Fruit fly (Drosophila melanogaster): ENCODE measurements around the gene Rga.

Rga gene

DNA sequence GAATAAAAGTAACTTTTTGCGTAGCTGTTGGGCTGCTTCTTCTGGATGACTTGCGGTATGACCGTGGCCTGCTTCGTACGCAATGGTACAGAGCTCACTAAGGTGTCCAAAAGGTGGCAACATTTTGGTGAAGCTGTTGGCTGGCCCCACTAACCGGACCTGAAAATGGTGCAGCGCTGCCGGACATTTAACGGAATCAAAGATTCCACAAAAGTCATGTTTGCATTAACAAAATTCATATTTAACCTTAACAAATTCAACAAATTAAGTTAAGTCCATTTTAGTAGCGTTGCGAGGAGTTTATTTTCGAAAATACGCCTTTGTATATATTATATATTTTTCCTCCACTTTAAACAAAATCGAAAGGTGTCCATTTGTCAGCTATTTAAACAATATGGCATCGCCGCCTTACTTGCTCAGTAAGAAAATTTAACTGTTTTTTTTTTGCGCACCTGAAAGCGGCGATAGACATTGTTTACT, 11.8 kb downstream of the Rga start, which contains the start of the genes kra and SecS (continued):
- TF ChIP-seq prd (optimal IDR thresholded peaks at IDR 0.05) (no peak), prd (GFP tag; IDR thresholded peaks at IDR 0.05) (no peak), CG17361 (GFP tag; IDR thresholded peaks at IDR 0.05) (no peak), CG12391 (tag; optimal IDR thresholded peaks at IDR 0.05) (peak; percentile 74), CG12219 (GFP tag; optimal IDR thresholded peaks at IDR 0.05) (no peak), tgo (GFP tag; IDR thresholded peaks at IDR 0.05) (no peak), ro (GFP tag; IDR thresholded peaks at IDR 0.05) (no peak), CG2889 (GFP tag; IDR thresholded peaks at IDR 0.05) (no peak), repo (GFP tag; optimal IDR thresholded peaks at IDR 0.05) (no peak), NC2β (GFP tag; optimal IDR thresholded peaks at IDR 0.05) (peak; percentile 40), Stat92E (GFP tag; optimal IDR thresholded peaks at IDR 0.05) (no peak), shn (GFP tag; optimal IDR thresholded peaks at IDR 0.05) (peak; percentile 49), disco-r (GFP tag; optimal IDR thresholded peaks at IDR 0.05) (no peak), CG13296 (GFP tag; optimal IDR thresholded peaks at IDR 0.05) (peak; percentile 50), crol (GFP tag; IDR thresholded peaks at IDR 0.05) (no peak), zfh1 (GFP tag; IDR thresholded peaks at IDR 0.05) (no peak), CG10979 (tag; optimal IDR thresholded peaks at IDR 0.05) (peak; percentile 46), HLH4C (GFP tag; IDR thresholded peaks at IDR 0.05; ENCODE audit: partially characterized antibody) (no peak), Dll (GFP tag; IDR thresholded peaks at IDR 0.05; ENCODE audit: partially characterized antibody) (no peak), CG10462 (GFP tag; optimal IDR thresholded peaks at IDR 0.05) (peak; percentile 26), fru (optimal IDR thresholded peaks at IDR 0.05) (no peak), Mes4 (GFP tag; optimal IDR thresholded peaks at IDR 0.05) (no peak), btn (GFP tag; optimal IDR thresholded peaks at IDR 0.05) (no peak), jumu (GFP tag; optimal IDR thresholded peaks at IDR 0.05) (peak; percentile 48), CG14710 (tag; optimal IDR thresholded peaks at IDR 0.05) (peak; percentile 86), CG10366 (GFP tag; IDR thresholded peaks at IDR 0.05) (no peak), Myb (GFP tag; optimal IDR thresholded peaks at IDR 0.05) (peak; percentile 80), ranshi (GFP tag; IDR thresholded peaks at IDR 0.05) (no peak), Fer1 (GFP tag; optimal IDR thresholded peaks at IDR 0.05) (peak; percentile 68), HLH54F (GFP tag; optimal IDR thresholded peaks at IDR 0.05) (peak; percentile 53), lbe (GFP tag; optimal IDR thresholded peaks at IDR 0.05) (peak; percentile 47), wdn (GFP tag; IDR thresholded peaks at IDR 0.05) (no peak), Awh (GFP tag; IDR thresholded peaks at IDR 0.05) (no peak), CG2129 (GFP tag; IDR thresholded peaks at IDR 0.05; ENCODE audit: partially characterized antibody) (no peak), mam (GFP tag; optimal IDR thresholded peaks at IDR 0.05) (peak; percentile 68), oc (tag; optimal IDR thresholded peaks at IDR 0.05) (no peak), NC2α (GFP tag; optimal IDR thresholded peaks at IDR 0.05) (no peak), Vsx1 (GFP tag; optimal IDR thresholded peaks at IDR 0.05) (no peak), CG10654 (GFP tag; optimal IDR thresholded peaks at IDR 0.05) (peak; percentile 62), Doc3 (GFP tag; IDR thresholded peaks at IDR 0.05; ENCODE audit: partially characterized antibody) (no peak), bbx (GFP tag; IDR thresholded peaks at IDR 0.05; ENCODE audit: partially characterized antibody) (no peak), wek (GFP tag; optimal IDR thresholded peaks at IDR 0.05) (no peak), kay (GFP tag; optimal IDR thresholded peaks at IDR 0.05) (no peak), unpg (GFP tag; optimal IDR thresholded peaks at IDR 0.05) (peak; percentile 62), CG4730 (GFP tag; IDR thresholded peaks at IDR 0.05) (no peak), CG10543 (GFP tag; optimal IDR thresholded peaks at IDR 0.05) (no peak), Nf-YA (GFP tag; IDR thresholded peaks at IDR 0.05) (no peak), croc (GFP tag; conservative IDR thresholded peaks at IDR 0.05) (no peak), dati (GFP tag; IDR thresholded peaks at IDR 0.05) (no peak), da (GFP tag; optimal IDR thresholded peaks at IDR 0.05) (no peak), CG13775 (GFP tag; optimal IDR thresholded peaks at IDR 0.05) (peak; percentile 69), zen (tag; optimal IDR thresholded peaks at IDR 0.05) (peak; percentile 12)

Data from whole organism, embryonic.